Worm (Caenorhabditis elegans): ENCODE measurements around the gene oac-12.
A peak's percentile ranks its signal among the peaks of the same experiment; 100 is the strongest.

Gene oac-12

ce11 chrV:4359127-4359526 lies 26.8 kb upstream of the oac-12 start:
- no peak for TF ChIP-seq php-3 (GFP tag; IDR thresholded peaks at IDR 0.05)
- TF ChIP-seq unc-62 (GFP tag; optimal IDR thresholded peaks at IDR 0.05 in 1 of 2) = peak in 1 of 2 experiments; percentile 5
- no peak for TF ChIP-seq unc-62 (tag; optimal IDR thresholded peaks at IDR 0.05)

DNA sequence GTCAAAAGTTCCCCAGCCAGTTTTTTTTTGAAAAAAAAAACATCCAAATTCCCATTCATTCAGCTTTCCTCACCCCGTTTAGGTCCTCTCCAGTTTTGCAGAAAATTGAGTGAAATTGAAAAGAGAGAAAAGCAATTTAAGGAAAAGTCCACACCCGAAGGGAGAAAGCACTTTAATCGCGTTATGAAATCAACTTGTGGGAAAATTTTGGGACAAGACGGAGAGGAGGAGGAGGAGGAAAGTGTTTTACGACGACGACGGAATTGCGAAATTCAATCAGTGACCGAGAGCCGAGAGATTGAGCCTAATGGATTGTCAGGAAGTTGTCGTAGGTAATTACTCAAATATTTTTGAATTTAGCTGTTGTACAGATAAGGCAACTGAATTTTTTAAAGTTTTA lies 25.0 kb upstream of the oac-12 start:
- TF ChIP-seq madf-5 (GFP tag; IDR thresholded peaks at IDR 0.05) (no peak), ces-1 (GFP tag; optimal IDR thresholded peaks at IDR 0.05) (peak; percentile 56), lsy-2 (tag; optimal IDR thresholded peaks at IDR 0.05) (peak in 1 of 2 experiments; percentile 39), fkh-10 (GFP tag; optimal IDR thresholded peaks at IDR 0.05) (no peak), mxl-3 (GFP tag; optimal IDR thresholded peaks at IDR 0.05) (no peak)

DNA sequence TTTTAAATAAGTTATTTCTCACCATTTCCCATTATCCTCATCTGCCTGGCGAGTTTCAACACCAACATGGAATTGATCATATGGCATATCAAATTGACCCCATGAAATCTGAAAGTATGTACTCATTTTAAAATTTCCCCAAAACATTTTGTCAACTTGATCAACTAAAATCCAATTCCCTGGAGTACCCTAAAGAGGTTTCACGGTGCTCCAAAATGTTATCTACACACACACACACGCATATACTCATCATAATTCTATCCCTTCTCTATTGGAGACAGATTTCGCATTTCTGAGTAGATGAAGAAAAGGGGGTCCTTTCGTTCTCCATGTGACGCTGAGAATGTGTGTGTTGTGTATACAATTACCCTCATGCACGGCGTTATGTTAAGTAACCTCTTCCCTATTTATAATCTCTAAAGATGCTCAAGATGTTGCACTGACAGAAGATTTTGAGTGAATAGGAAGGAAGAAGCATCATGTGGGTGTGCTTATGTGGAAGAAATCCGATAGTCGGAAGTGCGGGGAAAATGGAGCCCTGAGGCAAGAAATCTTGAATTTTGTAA lies 23.8 kb upstream of the oac-12 start:
- no peak for TF ChIP-seq mdl-1 (tag; optimal IDR thresholded peaks at IDR 0.05)
- no peak for TF ChIP-seq ceh-20 (GFP tag; IDR thresholded peaks at IDR 0.05)
- no peak for TF ChIP-seq saeg-2 (GFP tag; IDR thresholded peaks at IDR 0.05)

- TF ChIP-seq set-16 (GFP tag; IDR thresholded peaks at IDR 0.05) (no peak), ceh-28 (tag; optimal IDR thresholded peaks at IDR 0.05) (no peak), nhr-111 (GFP tag; optimal IDR thresholded peaks at IDR 0.05) (no peak), skn-1 (tag; optimal IDR thresholded peaks at IDR 0.05) (no peak), Y5F2A.4 (GFP tag; optimal IDR thresholded peaks at IDR 0.05) (no peak), nhr-25 (tag; optimal IDR thresholded peaks at IDR 0.05; ENCODE audit: borderline replicate concordance, insufficient read depth) (no peak), ztf-11 (tag; optimal IDR thresholded peaks at IDR 0.05) (no peak), ama-1 (optimal IDR thresholded peaks at IDR 0.05) (peak; percentile 31), ceh-20 (GFP tag; IDR thresholded peaks at IDR 0.05) (no peak), mdt-29 (GFP tag; IDR thresholded peaks at IDR 0.05) (no peak), nhr-76 (tag; optimal IDR thresholded peaks at IDR 0.05) (no peak), lin-38 (GFP tag; IDR thresholded peaks at IDR 0.05) (peak; percentile 68), nhr-102 (tag; optimal IDR thresholded peaks at IDR 0.05) (no peak), T20F7.1 (GFP tag; optimal IDR thresholded peaks at IDR 0.05) (no peak), nhr-11 (tag; optimal IDR thresholded peaks at IDR 0.05) (peak; percentile 14), dmd-8 (GFP tag; IDR thresholded peaks at IDR 0.05) (no peak), nhr-42 (GFP tag; IDR thresholded peaks at IDR 0.05) (no peak), dmd-9 (GFP tag; IDR thresholded peaks at IDR 0.05) (no peak), R02D3.7 (tag; optimal IDR thresholded peaks at IDR 0.05) (no peak), aly-2 (tag; optimal IDR thresholded peaks at IDR 0.05) (no peak), ceh-32 (tag; optimal IDR thresholded peaks at IDR 0.05; ENCODE audit: poor library complexity) (no peak), lin-1 (GFP tag; IDR thresholded peaks at IDR 0.05) (no peak), pqm-1 (tag; optimal IDR thresholded peaks at IDR 0.05) (no peak), Y105C5A.15 (GFP tag; IDR thresholded peaks at IDR 0.05) (no peak), lin-39 (tag; optimal IDR thresholded peaks at IDR 0.05) (no peak), lin-13 (GFP tag; optimal IDR thresholded peaks at IDR 0.05) (peak; percentile 33), dmd-6 (GFP tag; IDR thresholded peaks at IDR 0.05) (peak; percentile 25), ZK337.2 (GFP tag; IDR thresholded peaks at IDR 0.05) (no peak), ceh-44 (GFP tag; IDR thresholded peaks at IDR 0.05) (no peak), nhr-48 (tag; optimal IDR thresholded peaks at IDR 0.05) (no peak), attf-4 (tag; optimal IDR thresholded peaks at IDR 0.05) (no peak), arid-1 (GFP tag; conservative IDR thresholded peaks at IDR 0.05) (no peak), nhr-41 (GFP tag; IDR thresholded peaks at IDR 0.05) (no peak), F26F4.8 (GFP tag; conservative IDR thresholded peaks at IDR 0.05) (no peak), egl-43 (GFP tag; IDR thresholded peaks at IDR 0.05) (no peak), dpl-1 (GFP tag; optimal IDR thresholded peaks at IDR 0.05) (peak; percentile 93), fkh-10 (GFP tag; optimal IDR thresholded peaks at IDR 0.05) (no peak), zip-11 (GFP tag; IDR thresholded peaks at IDR 0.05) (no peak)
These were observed 14.4 kb upstream of the oac-12 start, which contains the start of gene mcm-7 for ce11 chrV:4346799-4347198. TSS of gene mcm-7 (plus strand) at chrV:4347166.
